Worm (Caenorhabditis elegans): Measurements from ENCODE around the gene F43C1.5.

- TF ChIP-seq ama-1 (optimal IDR thresholded peaks at IDR 0.05): no peak
- TF ChIP-seq flt-1 (GFP tag; IDR thresholded peaks at IDR 0.05): no peak
- TF ChIP-seq tbx-11 (GFP tag; IDR thresholded peaks at IDR 0.05): no peak
- TF ChIP-seq aly-1 (tag; optimal IDR thresholded peaks at IDR 0.05): no peak
- no peak for TF ChIP-seq sea-1 (GFP tag; conservative IDR thresholded peaks at IDR 0.05)
- no peak for TF ChIP-seq hmg-4 (GFP tag; optimal IDR thresholded peaks at IDR 0.05)
- no peak for TF ChIP-seq ceh-13 (GFP tag; optimal IDR thresholded peaks at IDR 0.05)
- no peak for TF ChIP-seq tra-4 (tag; optimal IDR thresholded peaks at IDR 0.05)
- TF ChIP-seq pes-1 (GFP tag; IDR thresholded peaks at IDR 0.05): no peak
- no peak for TF ChIP-seq ets-7 (tag; optimal IDR thresholded peaks at IDR 0.05)
- no peak for TF ChIP-seq ceh-36 (tag; optimal IDR thresholded peaks at IDR 0.05)
- TF ChIP-seq tbx-37 (GFP tag; conservative IDR thresholded peaks at IDR 0.05): no peak
- no peak for TF ChIP-seq hmbx-1 (tag; optimal IDR thresholded peaks at IDR 0.05)
Measured at ce11 chrIII:4221527-4221926, 7.4 kb upstream of the F43C1.5 start.
